Worm (Caenorhabditis elegans) whole organism, young adult: ENCODE measurements around the gene T10B5.3.
"Not testable (repeated sequence)": the region's sequence is repeated elsewhere in the genome, so short reads cannot be mapped to it uniquely, and the experiment has no call there.

Experiments
- bed-1 ChIP-seq: fragments of 200-800 bp; sonication (Bioruptor generic); IDR thresholded peaks from 2 replicates; pipeline ENCODE4 v1.3.6; 2022; ENCODE audit warnings: missing genetic modification reagents, missing genetic modification characterization, missing compliant biosample characterization
- bed-2 ChIP-seq: fragments of 200-800 bp; sonication (Bioruptor generic); IDR thresholded peaks from 2 replicates; pipeline ENCODE4 v1.3.6; 2022; ENCODE audit warnings: missing genetic modification reagents, missing genetic modification characterization, missing compliant biosample characterization
- dpl-1 ChIP-seq: fragments of 150-350 bp; optimal IDR thresholded peaks from 2 replicates; lab custom pipeline; 2014; ENCODE audit warnings: missing biosample characterization, missing genetic modification reagents, missing genetic modification characterization
- lin-40 ChIP-seq: sonication (generic microtip); optimal IDR thresholded peaks from 2 replicates; lab custom pipeline; 2016; ENCODE audit warnings: missing genetic modification characterization, mild to moderate bottlenecking, missing compliant biosample characterization, missing genotype, missing genetic modification reagents
- madf-3 ChIP-seq: fragments of 200-800 bp; sonication (Bioruptor generic); IDR thresholded peaks from 2 replicates; pipeline ENCODE4 v1.3.6; 2022; ENCODE audit warnings: missing genetic modification reagents, missing genetic modification characterization, missing compliant biosample characterization
- nfya-1 ChIP-seq: sonication (generic microtip); optimal IDR thresholded peaks from 2 replicates; lab custom pipeline; 2017; ENCODE audit warnings: antibody characterized with exemption, missing compliant biosample characterization, missing genetic modification characterization, borderline replicate concordance; ENCODE audit not compliant: insufficient read depth
- nhr-90 ChIP-seq: sonication (generic microtip); optimal IDR thresholded peaks from 2 replicates; lab custom pipeline; 2016; ENCODE audit warnings: missing genotype, mild to moderate bottlenecking, missing genetic modification characterization, missing compliant biosample characterization
- pha-4 ChIP-seq: fragments of 150-350 bp; sonication (generic microtip); optimal IDR thresholded peaks from 2 replicates; lab custom pipeline; 2014; ENCODE audit warnings: missing biosample characterization, missing genetic modification reagents, missing genetic modification characterization
- rpc-1 ChIP-seq, 2 experiments: fragments of 150-350 bp in 1 of 2; sonication (generic microtip) in 1 of 2; optimal IDR thresholded peaks; 2 replicates each; lab custom pipeline; 2014 to 2018; ENCODE audit warnings: missing biosample characterization in 1 of 2, missing genetic modification characterization in 1 of 2, missing genetic modification reagents in 1 of 2, missing genotype in 1 of 2
- zfh-2 ChIP-seq: fragments of 200-800 bp; sonication (Bioruptor generic); conservative IDR thresholded peaks from 2 replicates; pipeline ENCODE4 v1.3.6; 2022; ENCODE audit warnings: missing genetic modification reagents, missing genetic modification characterization, missing compliant biosample characterization

Gene T10B5.3

ce11 chrV:1820749-1821148 is 48.8 kb downstream of the T10B5.3 start (continued):
- no peak for TF ChIP-seq nfya-1 (tag; lab: Kevin White, UChicago)

ce11 chrV:1820016-1820415 is 49.6 kb downstream of the T10B5.3 start:
- no peak for TF ChIP-seq pha-4 (tag; lab: Kevin White, UChicago)
- TF ChIP-seq zfh-2 (GFP tag; lab: Robert Waterston, UW) = peak; percentile 56
- no peak for TF ChIP-seq rpc-1 (optimal IDR thresholded peaks at IDR 0.05; lab: Kevin White, UChicago)
- no peak for TF ChIP-seq rpc-1 (tag; optimal IDR thresholded peaks at IDR 0.05; lab: Kevin White, UChicago)
- no peak for TF ChIP-seq lin-40
- no peak for TF ChIP-seq dpl-1 (GFP tag; lab: Kevin White, UChicago)
- no peak for TF ChIP-seq madf-3 (GFP tag; lab: Robert Waterston, UW)

- TF ChIP-seq nhr-90 (tag; lab: Kevin White, UChicago); bed-2; bed-1 (GFP tag; lab: Robert Waterston, UW): not testable (repeated sequence)
Observed at ce11 chrV:1814784-1815183, 54.8 kb downstream of the T10B5.3 start, which contains the start of gene Y46H3A.5. Gene Y46H3A.5, minus strand, starts transcription at chrV:1814884.
